Worm (Caenorhabditis elegans) whole organism, early embryonic: ENCODE results near the gene srlf-7.

Experiments used
- ama-1 ChIP-seq: fragments of 150-350 bp; optimal IDR thresholded peaks from 2 replicates; lab custom pipeline; 2014
- flt-1 ChIP-seq: fragments of 200-800 bp; sonication (Bioruptor generic); IDR thresholded peaks from 2 replicates; pipeline ENCODE4 v1.3.6; 2022; ENCODE audit warnings: missing genetic modification characterization, missing compliant biosample characterization
- pes-1 ChIP-seq: fragments of 200-800 bp; sonication (Bioruptor generic); IDR thresholded peaks from 2 replicates; pipeline ENCODE4 v1.3.6; 2022; ENCODE audit warnings: missing genetic modification reagents, missing genetic modification characterization, missing compliant biosample characterization

DNA sequence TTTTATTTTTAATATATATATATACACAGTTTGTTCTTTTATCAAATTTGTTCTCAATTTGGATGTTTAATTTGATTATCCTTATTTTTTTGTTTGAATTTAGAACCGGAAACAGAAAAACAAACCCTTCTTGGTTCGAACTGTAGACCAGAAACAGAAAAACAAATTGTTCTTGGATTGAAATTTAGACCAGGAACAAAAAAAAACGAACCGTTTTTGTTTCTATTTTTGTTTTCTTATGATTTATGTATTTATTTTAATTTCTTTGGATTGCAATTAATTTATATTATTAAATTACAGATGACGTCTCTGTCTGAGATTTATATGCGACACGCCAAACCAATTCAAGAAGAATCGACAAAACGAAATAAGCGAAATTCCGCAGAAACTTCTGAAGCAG is 13.7 kb upstream of the srlf-7 start, which contains the start of gene C42D4.19:
- TF ChIP-seq ama-1 (lab: Kevin White, UChicago) = no peak
- TF ChIP-seq flt-1 (GFP tag; lab: Robert Waterston, UW) = no peak
- TF ChIP-seq pes-1 = no peak
